Fruit fly (Drosophila melanogaster) whole organism, embryonic: Measurements from ENCODE around the gene sad.

Experiments
- CG10274 ChIP-seq: fragments of 200-800 bp; sonication (Bioruptor generic); optimal IDR thresholded peaks from 3 replicates; lab custom pipeline; 2017; ENCODE audit warnings: missing biosample characterization, mild to moderate bottlenecking, missing genetic modification characterization
- CG11723 ChIP-seq: fragments of 200-800 bp; sonication (Bioruptor generic); optimal IDR thresholded peaks from 2 replicates; lab custom pipeline; 2017; ENCODE audit warnings: missing biosample characterization, mild to moderate bottlenecking, missing genetic modification characterization
- CG12391 ChIP-seq: fragments of 200-800 bp; sonication (Bioruptor generic); optimal IDR thresholded peaks from 3 replicates; lab custom pipeline; 2018; ENCODE audit warnings: missing biosample characterization, mild to moderate bottlenecking, missing genetic modification characterization, moderate library complexity
- CG1603 ChIP-seq: fragments of 200-800 bp; sonication (Bioruptor generic); optimal IDR thresholded peaks from 2 replicates; lab custom pipeline; 2019; ENCODE audit warnings: missing biosample characterization, mild to moderate bottlenecking, missing genetic modification characterization, moderate library complexity
- CG16813 ChIP-seq: fragments of 200-800 bp; sonication (Bioruptor generic); IDR thresholded peaks from 3 replicates; pipeline ENCODE4 v1.3.6; 2022; ENCODE audit warnings: missing biosample characterization, missing genetic modification characterization; ENCODE audit not compliant: partially characterized antibody
- CG17612 ChIP-seq: fragments of 200-800 bp; sonication (Bioruptor generic); IDR thresholded peaks from 2 replicates; pipeline ENCODE4 v1.3.6; 2022; ENCODE audit warnings: missing biosample characterization, missing genetic modification characterization
- CG18011 ChIP-seq: fragments of 200-800 bp; sonication (Bioruptor generic); optimal IDR thresholded peaks from 2 replicates; lab custom pipeline; 2017; ENCODE audit warnings: missing biosample characterization, missing genetic modification characterization, mild to moderate bottlenecking, moderate library complexity, missing genotype
- CG1832 ChIP-seq: fragments of 200-800 bp; sonication (Bioruptor generic); optimal IDR thresholded peaks from 2 replicates; lab custom pipeline; 2017; ENCODE audit warnings: missing biosample characterization, mild to moderate bottlenecking, missing genetic modification characterization, inconsistent platforms
- CG3065 ChIP-seq: fragments of 200-800 bp; sonication (Bioruptor generic); optimal IDR thresholded peaks from 2 replicates; lab custom pipeline; 2016; ENCODE audit warnings: missing biosample characterization, missing genetic modification characterization
- CG32772 ChIP-seq: fragments of 200-800 bp; sonication (Bioruptor generic); IDR thresholded peaks from 2 replicates; pipeline ENCODE4 v1.3.6; 2022; ENCODE audit warnings: missing biosample characterization, missing genetic modification characterization
- CG4820 ChIP-seq: fragments of 200-800 bp; sonication (Bioruptor generic); optimal IDR thresholded peaks from 3 replicates; lab custom pipeline; 2016; ENCODE audit warnings: missing biosample characterization, missing genetic modification characterization
- CG6654 ChIP-seq: fragments of 200-800 bp; sonication (Bioruptor generic); optimal IDR thresholded peaks from 2 replicates; lab custom pipeline; 2017; ENCODE audit warnings: missing biosample characterization, mild to moderate bottlenecking, missing genetic modification characterization
- CG7372 ChIP-seq: fragments of 200-800 bp; sonication (Bioruptor generic); IDR thresholded peaks from 2 replicates; pipeline ENCODE4 v1.3.6; 2022; ENCODE audit warnings: missing biosample characterization, missing genetic modification characterization
- CG8281 ChIP-seq: fragments of 200-800 bp; sonication (Bioruptor generic); optimal IDR thresholded peaks from 2 replicates; lab custom pipeline; 2018; ENCODE audit warnings: missing biosample characterization, mild to moderate bottlenecking, missing genetic modification characterization, moderate library complexity
- CG8388 ChIP-seq: fragments of 200-800 bp; sonication (Bioruptor generic); optimal IDR thresholded peaks from 2 replicates; lab custom pipeline; 2019; ENCODE audit warnings: missing biosample characterization, mild to moderate bottlenecking, missing genetic modification characterization, moderate library complexity
- CG9437 ChIP-seq: fragments of 200-800 bp; sonication (Bioruptor generic); optimal IDR thresholded peaks from 2 replicates; lab custom pipeline; 2018; ENCODE audit warnings: missing biosample characterization, mild to moderate bottlenecking, missing genetic modification characterization
- Dek ChIP-seq: fragments of 200-800 bp; sonication (Bioruptor generic); optimal IDR thresholded peaks from 3 replicates; lab custom pipeline; 2019; ENCODE audit warnings: missing biosample characterization, mild to moderate bottlenecking, missing genetic modification characterization, moderate library complexity
- Doc3 ChIP-seq: fragments of 200-800 bp; sonication (Bioruptor generic); IDR thresholded peaks from 3 replicates; pipeline ENCODE4 v1.3.6; 2022; ENCODE audit warnings: missing biosample characterization, missing genetic modification characterization; ENCODE audit not compliant: partially characterized antibody
- Ets65A ChIP-seq: fragments of 200-800 bp; sonication (Bioruptor generic); peaks from one replicate; lab custom pipeline; 2016; ENCODE audit warnings: missing biosample characterization, missing genetic modification characterization
- GATAe ChIP-seq: fragments of 200-800 bp; sonication (Bioruptor generic); conservative IDR thresholded peaks from 2 replicates; pipeline ENCODE4 v1.3.6; 2022; ENCODE audit warnings: missing biosample characterization, missing genetic modification characterization
- H15 ChIP-seq: fragments of 200-800 bp; sonication (Bioruptor generic); IDR thresholded peaks from 3 replicates; pipeline ENCODE4 v1.3.6; 2022; ENCODE audit warnings: missing biosample characterization, missing genetic modification characterization
- Kr ChIP-seq: fragments of 200-800 bp; sonication (Bioruptor generic); optimal IDR thresholded peaks from 2 replicates; lab custom pipeline; 2017; ENCODE audit warnings: missing biosample characterization, mild to moderate bottlenecking, missing genetic modification characterization
- MBD-R2 ChIP-seq: fragments of 200-800 bp; sonication (Bioruptor generic); IDR thresholded peaks from 2 replicates; pipeline ENCODE4 v1.3.6; 2022; ENCODE audit warnings: missing biosample characterization, missing genetic modification characterization
- NC2α ChIP-seq: fragments of 200-800 bp; sonication (Bioruptor generic); optimal IDR thresholded peaks from 2 replicates; lab custom pipeline; 2016; ENCODE audit warnings: missing biosample characterization, missing genetic modification characterization
- NC2β ChIP-seq: fragments of 200-800 bp; sonication (Bioruptor generic); optimal IDR thresholded peaks from 2 replicates; lab custom pipeline; 2016; ENCODE audit warnings: missing biosample characterization, missing genetic modification characterization
- Sin3A ChIP-seq: fragments of >200 bp; optimal IDR thresholded peaks from 2 replicates; lab custom pipeline; 2018
- Stat92E ChIP-seq, 3 experiments: fragments of >200 bp in 2 of 3; fragments of 200-800 bp in 1 of 3; sonication (Bioruptor generic) in 1 of 3; optimal IDR thresholded peaks; 2 replicates each; lab custom pipeline; 2017 to 2019; ENCODE audit warnings: missing biosample characterization in 3 of 3, missing genetic modification characterization in 3 of 3, mild to moderate bottlenecking in 1 of 3, moderate library complexity in 1 of 3
- Trl ChIP-seq, 3 experiments: fragments of >200 bp in 2 of 3; fragments of 200-800 bp in 1 of 3; sonication (Bioruptor generic) in 1 of 3; optimal IDR thresholded peaks; 2 replicates in 1 of 3; 3 replicates in 2 of 3; lab custom pipeline; 2016 to 2017; ENCODE audit warnings: missing biosample characterization in 1 of 3, missing genetic modification characterization in 1 of 3
- chm ChIP-seq: fragments of 200-800 bp; sonication (Bioruptor generic); IDR thresholded peaks from 2 replicates; pipeline ENCODE4 v1.3.6; 2022; ENCODE audit warnings: missing biosample characterization, missing genetic modification characterization
- crp ChIP-seq, 2 experiments: fragments of 200-800 bp; sonication (Bioruptor generic); optimal IDR thresholded peaks; 2 replicates in 1 of 2; 3 replicates in 1 of 2; lab custom pipeline; 2017; ENCODE audit warnings: missing biosample characterization in 2 of 2, missing genetic modification characterization in 2 of 2, mild to moderate bottlenecking in 1 of 2, moderate library complexity in 1 of 2
- da ChIP-seq: fragments of 200-800 bp; sonication (Bioruptor generic); optimal IDR thresholded peaks from 2 replicates; lab custom pipeline; 2016; ENCODE audit warnings: missing biosample characterization, missing genetic modification characterization
- ewg ChIP-seq: fragments of 200-800 bp; sonication (Bioruptor generic); optimal IDR thresholded peaks from 3 replicates; lab custom pipeline; 2017; ENCODE audit warnings: mild to moderate bottlenecking, missing biosample characterization, missing genetic modification reagents, missing genetic modification characterization
- fu2 ChIP-seq: fragments of 200-800 bp; sonication (Bioruptor generic); optimal IDR thresholded peaks from 2 replicates; lab custom pipeline; 2016; ENCODE audit warnings: missing biosample characterization, missing genetic modification characterization
- hb ChIP-seq: fragments of 200-800 bp; sonication (Bioruptor generic); IDR thresholded peaks from 3 replicates; pipeline ENCODE4 v1.3.6; 2022; ENCODE audit warnings: missing biosample characterization, missing genetic modification characterization; ENCODE audit not compliant: partially characterized antibody
- jing ChIP-seq: fragments of 200-800 bp; sonication (Bioruptor generic); optimal IDR thresholded peaks from 2 replicates; lab custom pipeline; 2018; ENCODE audit warnings: missing biosample characterization, mild to moderate bottlenecking, missing genetic modification characterization
- kay ChIP-seq: fragments of 200-800 bp; sonication (Bioruptor generic); optimal IDR thresholded peaks from 2 replicates; lab custom pipeline; 2016; ENCODE audit warnings: missing biosample characterization, missing genetic modification characterization
- nerfin-2 ChIP-seq: fragments of 200-800 bp; sonication (Bioruptor generic); IDR thresholded peaks from 2 replicates; pipeline ENCODE4 v1.3.6; 2022; ENCODE audit warnings: missing biosample characterization, missing genetic modification characterization; ENCODE audit not compliant: partially characterized antibody
- odd ChIP-seq: fragments of 200-800 bp; sonication (Bioruptor generic); optimal IDR thresholded peaks from 2 replicates; lab custom pipeline; 2017; ENCODE audit warnings: missing biosample characterization, mild to moderate bottlenecking, missing genetic modification characterization
- otp ChIP-seq: fragments of 200-800 bp; sonication (Bioruptor generic); IDR thresholded peaks from 3 replicates; pipeline ENCODE4, ENCODE4 v1.3.6; 2022; ENCODE audit warnings: missing biosample characterization, missing genetic modification characterization
- p53 ChIP-seq: fragments of 200-800 bp; sonication (Bioruptor generic); optimal IDR thresholded peaks from 2 replicates; lab custom pipeline; 2016; ENCODE audit warnings: missing biosample characterization, missing genetic modification characterization
- pan ChIP-seq, 4 experiments: fragments of >200 bp in 3 of 4; fragments of 200-800 bp in 1 of 4; sonication (Bioruptor generic) in 1 of 4; optimal IDR thresholded peaks in 3 of 4; IDR thresholded peaks in 1 of 4; 2 replicates each; pipeline versions ENCODE4 v1.3.6 to Lab custom; 2017 to 2022; ENCODE audit warnings: missing biosample characterization in 2 of 4, missing genetic modification characterization in 2 of 4, mixed read lengths in 1 of 4
- ro ChIP-seq: fragments of 200-800 bp; sonication (Bioruptor generic); IDR thresholded peaks from 2 replicates; pipeline ENCODE4 v1.3.6; 2022; ENCODE audit warnings: missing biosample characterization, missing genetic modification characterization
- slou ChIP-seq: fragments of 200-800 bp; sonication (Bioruptor generic); optimal IDR thresholded peaks from 3 replicates; lab custom pipeline; 2016; ENCODE audit warnings: missing biosample characterization, missing genetic modification characterization
- sna ChIP-seq: fragments of 200-800 bp; sonication (Bioruptor generic); IDR thresholded peaks from 2 replicates; pipeline ENCODE4 v1.3.6; 2022; ENCODE audit warnings: missing biosample characterization, missing genetic modification characterization; ENCODE audit not compliant: partially characterized antibody
- stc ChIP-seq: fragments of 200-800 bp; sonication (Bioruptor generic); IDR thresholded peaks from 2 replicates; pipeline ENCODE4 v1.3.6; 2022; ENCODE audit warnings: missing biosample characterization, missing genetic modification characterization
- wor ChIP-seq: fragments of 200-800 bp; sonication (Bioruptor generic); IDR thresholded peaks from 2 replicates; pipeline ENCODE4 v1.3.6; 2022; ENCODE audit warnings: missing biosample characterization, missing genetic modification characterization

The sad gene

dm6 chr3R:11850917-11851897 lies 25.8 kb upstream of the sad start:
- TF ChIP-seq Doc3 (GFP tag; lab: Robert Waterston, UW) (no peak), CG17612 (GFP tag; lab: Robert Waterston, UW) (no peak), CG32772 (GFP tag; lab: Robert Waterston, UW) (peak; percentile 79), CG18011 (peak; percentile 7), NC2α (GFP tag; lab: Kevin White, UChicago) (peak; percentile 65), fu2 (GFP tag; lab: Kevin White, UChicago) (no peak), p53 (GFP tag; lab: Kevin White, UChicago) (no peak), chm (GFP tag; lab: Robert Waterston, UW) (0 out of 2 replicates have a peak, but pooled peaks have one; percentile 10), slou (GFP tag; lab: Kevin White, UChicago) (no peak), CG1832 (GFP tag; lab: Kevin White, UChicago) (no peak), crp (GFP tag; optimal IDR thresholded peaks at IDR 0.05; lab: Kevin White, UChicago) (peak in 1 of 2 experiments; percentile 50), stc (peak; percentile 20; the same call in 1 of the 2 replicates), pan (optimal IDR thresholded peaks at IDR 0.05; lab: Kevin White, UChicago) (no peak), pan (GFP tag; optimal IDR thresholded peaks at IDR 0.05 in 1 of 2, IDR thresholded peaks at IDR 0.05 in 1 of 2) (peak in 1 of 2 experiments; percentile 58), CG7372 (GFP tag; lab: Robert Waterston, UW) (no peak), da (GFP tag; lab: Kevin White, UChicago) (no peak), GATAe (GFP tag; lab: Robert Waterston, UW) (no peak), Ets65A (GFP tag; lab: Kevin White, UChicago) (peak; percentile 91), wor (GFP tag; lab: Robert Waterston, UW) (peak; percentile 71), nerfin-2 (no peak), Trl (optimal IDR thresholded peaks at IDR 0.05; lab: Kevin White, UChicago) (no peak), Trl (GFP tag; optimal IDR thresholded peaks at IDR 0.05; lab: Kevin White, UChicago) (peak; percentile 75), Dek (peak; percentile 25), hb (GFP tag; lab: Robert Waterston, UW) (no peak), kay (GFP tag; lab: Kevin White, UChicago) (peak; percentile 54), jing (peak; percentile 85), ewg (GFP tag; lab: Kevin White, UChicago) (peak; percentile 85), ro (GFP tag; lab: Robert Waterston, UW) (peak; percentile 66; the same call in 1 of the 2 replicates), CG4820 (peak; percentile 81), Sin3A (lab: Kevin White, UChicago) (no peak), Kr (GFP tag; lab: Kevin White, UChicago) (no peak), CG3065 (GFP tag; lab: Kevin White, UChicago) (peak; percentile 3), otp (GFP tag; lab: Robert Waterston, UW) (0 out of 3 replicates have a peak, but pooled peaks have one; percentile 19), CG8281 (tag; lab: Kevin White, UChicago) (peak; percentile 5), MBD-R2 (GFP tag; lab: Robert Waterston, UW) (no peak), NC2β (GFP tag; lab: Kevin White, UChicago) (peak; percentile 75), CG16813 (GFP tag; lab: Robert Waterston, UW) (no peak), sna (GFP tag; lab: Robert Waterston, UW) (no peak), CG8388 (peak; percentile 91), CG1603 (peak; percentile 81), Stat92E (GFP tag; optimal IDR thresholded peaks at IDR 0.05; lab: Kevin White, UChicago) (peak in 1 of 3 experiments; percentile 90), odd (GFP tag; lab: Kevin White, UChicago) (peak; percentile 51), H15 (GFP tag; lab: Robert Waterston, UW) (no peak), CG6654 (GFP tag; lab: Kevin White, UChicago) (peak; percentile 78), CG11723 (peak; percentile 74), CG12391 (tag; lab: Kevin White, UChicago) (peak; percentile 89), CG9437 (GFP tag; lab: Kevin White, UChicago) (peak; percentile 70), CG10274 (GFP tag; lab: Kevin White, UChicago) (peak; percentile 30)
